Fruit fly (Drosophila melanogaster): ENCODE results near the gene SNF4Agamma.

Gene SNF4Agamma

DNA sequence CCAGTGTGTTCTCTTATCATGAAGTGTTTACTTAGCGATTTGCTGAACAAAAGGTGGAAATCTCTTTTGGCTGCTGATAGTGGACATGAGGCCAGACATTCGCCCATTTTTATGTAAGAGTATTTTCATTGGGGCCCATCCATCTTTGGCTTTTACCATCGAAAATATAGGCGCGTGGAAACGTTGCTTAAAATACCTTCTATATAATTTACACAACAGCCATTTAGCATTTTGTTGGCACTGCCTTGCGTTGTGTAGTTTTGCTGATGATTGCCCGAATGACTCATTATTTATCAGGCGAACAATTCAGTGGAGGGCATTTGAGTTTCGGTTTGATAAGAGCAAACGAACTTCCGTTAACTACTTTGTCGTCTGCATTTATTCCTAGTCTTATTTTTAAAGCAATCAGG is 21.1 kb downstream of the SNF4Agamma start (continued):
- TF ChIP-seq Abd-B (GFP tag; optimal IDR thresholded peaks at IDR 0.05) (no peak), kah (GFP tag; optimal IDR thresholded peaks at IDR 0.05) (no peak), dimm (GFP tag; IDR thresholded peaks at IDR 0.05) (no peak), az2 (GFP tag; optimal IDR thresholded peaks at IDR 0.05) (peak; percentile 17), ap (GFP tag; IDR thresholded peaks at IDR 0.05) (no peak), CG12236 (GFP tag; optimal IDR thresholded peaks at IDR 0.05) (no peak), CG3281 (GFP tag; optimal IDR thresholded peaks at IDR 0.05) (no peak), Bdp1 (GFP tag; optimal IDR thresholded peaks at IDR 0.05) (peak; percentile 1), CG11695 (GFP tag; IDR thresholded peaks at IDR 0.05) (no peak; the same call in 2 of the 3 replicates), ham (GFP tag; IDR thresholded peaks at IDR 0.05) (no peak), rib (GFP tag; IDR thresholded peaks at IDR 0.05) (no peak), sim (GFP tag; IDR thresholded peaks at IDR 0.05) (no peak), CG7745 (tag; optimal IDR thresholded peaks at IDR 0.05) (no peak), unc-4 (GFP tag; IDR thresholded peaks at IDR 0.05; ENCODE audit: partially characterized antibody) (no peak), CG12391 (tag; optimal IDR thresholded peaks at IDR 0.05) (peak; percentile 23), da (GFP tag; optimal IDR thresholded peaks at IDR 0.05) (peak; percentile 8), Dip3 (GFP tag; optimal IDR thresholded peaks at IDR 0.05) (peak; percentile 65), aop (GFP tag; IDR thresholded peaks at IDR 0.05) (no peak), Xrp1 (GFP tag; IDR thresholded peaks at IDR 0.05) (no peak), p53 (GFP tag; optimal IDR thresholded peaks at IDR 0.05) (no peak), repo (GFP tag; optimal IDR thresholded peaks at IDR 0.05) (no peak), Scr (GFP tag; IDR thresholded peaks at IDR 0.05; ENCODE audit: partially characterized antibody) (no peak), Sox102F (GFP tag; optimal IDR thresholded peaks at IDR 0.05) (peak; percentile 40), HLH3B (GFP tag; IDR thresholded peaks at IDR 0.05) (no peak), Dip2 (GFP tag; IDR thresholded peaks at IDR 0.05) (no peak), CG34224 (GFP tag; IDR thresholded peaks at IDR 0.05; ENCODE audit: partially characterized antibody) (no peak), caup (GFP tag; optimal IDR thresholded peaks at IDR 0.05; ENCODE audit: severe bottlenecking) (peak; percentile 29), sisA (GFP tag; IDR thresholded peaks at IDR 0.05) (no peak; the same call in 1 of the 2 replicates), corto (GFP tag; optimal IDR thresholded peaks at IDR 0.05) (no peak), usp (GFP tag; optimal IDR thresholded peaks at IDR 0.05) (no peak), CG17829 (tag; optimal IDR thresholded peaks at IDR 0.05) (no peak), CG12769 (tag; optimal IDR thresholded peaks at IDR 0.05) (peak; percentile 90), lov (optimal IDR thresholded peaks at IDR 0.05) (no peak), lov (GFP tag; IDR thresholded peaks at IDR 0.05) (no peak), Med (GFP tag) (peak; percentile 87), CG17912 (GFP tag; optimal IDR thresholded peaks at IDR 0.05) (no peak), dpn (GFP tag; optimal IDR thresholded peaks at IDR 0.05) (peak in 1 of 2 experiments; percentile 42), Oli (tag; optimal IDR thresholded peaks at IDR 0.05) (peak; percentile 51), CG2875 (GFP tag; optimal IDR thresholded peaks at IDR 0.05) (no peak), Bgb (GFP tag; IDR thresholded peaks at IDR 0.05; ENCODE audit: partially characterized antibody) (no peak), YL-1 (GFP tag; optimal IDR thresholded peaks at IDR 0.05) (no peak), HLHmδ (GFP tag; optimal IDR thresholded peaks at IDR 0.05) (no peak), pnt (GFP tag; optimal IDR thresholded peaks at IDR 0.05) (no peak), CG14667 (GFP tag; IDR thresholded peaks at IDR 0.05) (no peak), vvl (GFP tag; IDR thresholded peaks at IDR 0.05) (no peak), Fer1 (GFP tag; optimal IDR thresholded peaks at IDR 0.05) (peak; percentile 53), NC2α (GFP tag; optimal IDR thresholded peaks at IDR 0.05) (no peak), Bteb2 (GFP tag; optimal IDR thresholded peaks at IDR 0.05) (peak; percentile 52), Jarid2 (GFP tag; optimal IDR thresholded peaks at IDR 0.05) (no peak), yki (optimal IDR thresholded peaks at IDR 0.05) (no peak), CG4404 (GFP tag; IDR thresholded peaks at IDR 0.05) (no peak), Neu2 (GFP tag; optimal IDR thresholded peaks at IDR 0.05; ENCODE audit: borderline replicate concordance) (no peak)
